Fruit fly (Drosophila melanogaster) whole organism, embryonic: Measurements from ENCODE around the gene Apoltp.

ENCODE experiments used
- Ada2b ChIP-seq: fragments of 200-800 bp; sonication (Bioruptor generic); IDR thresholded peaks from 2 replicates; pipeline ENCODE4 v1.3.6; 2022; ENCODE audit warnings: missing biosample characterization, missing genetic modification characterization
- CG10147 ChIP-seq: fragments of 200-800 bp; sonication (Bioruptor generic); optimal IDR thresholded peaks from 2 replicates; lab custom pipeline; 2019; ENCODE audit warnings: missing biosample characterization, mild to moderate bottlenecking, missing genetic modification characterization, moderate library complexity
- CG10366 ChIP-seq: fragments of 200-800 bp; sonication (Bioruptor generic); IDR thresholded peaks from 2 replicates; pipeline ENCODE4 v1.3.6; 2022; ENCODE audit warnings: missing biosample characterization, missing genetic modification characterization
- CG12299 ChIP-seq: fragments of 200-800 bp; sonication (Bioruptor generic); optimal IDR thresholded peaks from 2 replicates; lab custom pipeline; 2018; ENCODE audit warnings: missing biosample characterization, mild to moderate bottlenecking, missing genetic modification characterization
- CG13424 ChIP-seq: fragments of 200-800 bp; sonication (Bioruptor generic); optimal IDR thresholded peaks from 2 replicates; lab custom pipeline; 2019; ENCODE audit warnings: missing biosample characterization, mild to moderate bottlenecking, missing genetic modification characterization, moderate library complexity
- CG13624 ChIP-seq: fragments of 200-800 bp; sonication (Bioruptor generic); optimal IDR thresholded peaks from 2 replicates; lab custom pipeline; 2016; ENCODE audit warnings: missing biosample characterization, missing genetic modification characterization
- CG14965 ChIP-seq: fragments of 200-800 bp; sonication (Bioruptor generic); optimal IDR thresholded peaks from 2 replicates; lab custom pipeline; 2016; ENCODE audit warnings: missing biosample characterization, missing genetic modification characterization, borderline replicate concordance
- CG15011 ChIP-seq: fragments of 200-800 bp; sonication (Bioruptor generic); optimal IDR thresholded peaks from 3 replicates; lab custom pipeline; 2018; ENCODE audit warnings: missing biosample characterization, mild to moderate bottlenecking, missing genetic modification characterization
- CG17612 ChIP-seq: fragments of 200-800 bp; sonication (Bioruptor generic); IDR thresholded peaks from 2 replicates; pipeline ENCODE4 v1.3.6; 2022; ENCODE audit warnings: missing biosample characterization, missing genetic modification characterization
- CG18011 ChIP-seq: fragments of 200-800 bp; sonication (Bioruptor generic); optimal IDR thresholded peaks from 2 replicates; lab custom pipeline; 2017; ENCODE audit warnings: missing biosample characterization, missing genetic modification characterization, mild to moderate bottlenecking, moderate library complexity, missing genotype
- CG2889 ChIP-seq: fragments of 200-800 bp; sonication (Bioruptor generic); IDR thresholded peaks from 3 replicates; pipeline ENCODE4 v1.3.6; 2022; ENCODE audit warnings: missing biosample characterization, missing genetic modification characterization
- CG30431 ChIP-seq: fragments of 200-800 bp; sonication (Bioruptor generic); optimal IDR thresholded peaks from 2 replicates; lab custom pipeline; 2017; ENCODE audit warnings: missing biosample characterization, missing genetic modification characterization
- CG31441 ChIP-seq: fragments of 200-800 bp; sonication (Bioruptor generic); IDR thresholded peaks from 2 replicates; pipeline ENCODE4 v1.3.6; 2022; ENCODE audit warnings: missing biosample characterization, missing genetic modification characterization
- CG3281 ChIP-seq: fragments of 200-800 bp; sonication (Bioruptor generic); optimal IDR thresholded peaks from 3 replicates; lab custom pipeline; 2017; ENCODE audit warnings: missing biosample characterization, mild to moderate bottlenecking, missing genetic modification characterization
- CG34422 ChIP-seq: fragments of 200-800 bp; sonication (Bioruptor generic); IDR thresholded peaks from 3 replicates; pipeline ENCODE4 v1.3.6; 2022; ENCODE audit warnings: missing biosample characterization, missing genetic modification characterization
- CG4820 ChIP-seq: fragments of 200-800 bp; sonication (Bioruptor generic); optimal IDR thresholded peaks from 3 replicates; lab custom pipeline; 2016; ENCODE audit warnings: missing biosample characterization, missing genetic modification characterization
- CG7839 ChIP-seq: fragments of 200-800 bp; sonication (Bioruptor generic); optimal IDR thresholded peaks from 3 replicates; lab custom pipeline; 2018; ENCODE audit warnings: missing biosample characterization, mild to moderate bottlenecking, missing genetic modification characterization, moderate library complexity
- CG9437 ChIP-seq: fragments of 200-800 bp; sonication (Bioruptor generic); optimal IDR thresholded peaks from 2 replicates; lab custom pipeline; 2018; ENCODE audit warnings: missing biosample characterization, mild to moderate bottlenecking, missing genetic modification characterization
- Drgx ChIP-seq: fragments of 200-800 bp; sonication (Bioruptor generic); IDR thresholded peaks from 2 replicates; pipeline ENCODE4 v1.3.6; 2022; ENCODE audit warnings: missing biosample characterization, missing genetic modification characterization
- Ets65A ChIP-seq: fragments of 200-800 bp; sonication (Bioruptor generic); peaks from one replicate; lab custom pipeline; 2016; ENCODE audit warnings: missing biosample characterization, missing genetic modification characterization
- MESR4 ChIP-seq: fragments of 200-800 bp; sonication (Bioruptor generic); optimal IDR thresholded peaks from 2 replicates; lab custom pipeline; 2018; ENCODE audit warnings: missing biosample characterization, mild to moderate bottlenecking, missing genetic modification characterization, moderate library complexity
- Meics ChIP-seq: fragments of 200-800 bp; sonication (Bioruptor generic); optimal IDR thresholded peaks from 2 replicates; lab custom pipeline; 2017; ENCODE audit warnings: missing biosample characterization, mild to moderate bottlenecking, missing genetic modification characterization
- NC2α ChIP-seq: fragments of 200-800 bp; sonication (Bioruptor generic); optimal IDR thresholded peaks from 2 replicates; lab custom pipeline; 2016; ENCODE audit warnings: missing biosample characterization, missing genetic modification characterization
- Nf-YA ChIP-seq: fragments of 200-800 bp; sonication (Bioruptor generic); IDR thresholded peaks from 2 replicates; pipeline ENCODE4 v1.3.6; 2022; ENCODE audit warnings: missing biosample characterization, missing genetic modification characterization
- Oaz ChIP-seq: fragments of 200-800 bp; sonication (Bioruptor generic); IDR thresholded peaks from 2 replicates; pipeline ENCODE4 v1.3.6; 2022; ENCODE audit warnings: missing biosample characterization, missing genetic modification characterization
- Ravus ChIP-seq: fragments of 200-800 bp; sonication (Bioruptor generic); IDR thresholded peaks from 2 replicates; pipeline ENCODE4 v1.3.6; 2022; ENCODE audit warnings: missing biosample characterization, missing genetic modification characterization
- ab ChIP-seq: fragments of 200-800 bp; sonication (Bioruptor generic); optimal IDR thresholded peaks from 2 replicates; lab custom pipeline; 2016; ENCODE audit warnings: missing biosample characterization, missing genetic modification characterization
- amos ChIP-seq: fragments of 200-800 bp; sonication (Bioruptor generic); IDR thresholded peaks from 2 replicates; pipeline ENCODE4 v1.3.6; 2022; ENCODE audit warnings: missing biosample characterization, missing genetic modification characterization; ENCODE audit not compliant: partially characterized antibody
- bab2 ChIP-seq: fragments of 200-800 bp; sonication (Bioruptor generic); optimal IDR thresholded peaks from 2 replicates; lab custom pipeline; 2016; ENCODE audit warnings: missing biosample characterization, missing genetic modification characterization
- caup ChIP-seq: fragments of 200-800 bp; sonication (Bioruptor generic); optimal IDR thresholded peaks from 3 replicates; lab custom pipeline; 2017; ENCODE audit warnings: missing biosample characterization, mild to moderate bottlenecking, missing genetic modification characterization, moderate library complexity; ENCODE audit not compliant: severe bottlenecking
- cg ChIP-seq: fragments of 200-800 bp; sonication (Bioruptor generic); optimal IDR thresholded peaks from 3 replicates; lab custom pipeline; 2019; ENCODE audit warnings: missing biosample characterization, mild to moderate bottlenecking, missing genetic modification characterization, moderate library complexity
- gcm ChIP-seq: fragments of 200-800 bp; sonication (Bioruptor generic); optimal IDR thresholded peaks from 2 replicates; lab custom pipeline; 2019; ENCODE audit warnings: missing biosample characterization, mild to moderate bottlenecking, missing genetic modification characterization, moderate library complexity
- lab ChIP-seq: fragments of 200-800 bp; sonication (Bioruptor generic); optimal IDR thresholded peaks from 3 replicates; lab custom pipeline; 2017; ENCODE audit warnings: missing biosample characterization, missing genetic modification characterization, mild to moderate bottlenecking, moderate library complexity, missing genetic modification reagents
- lov ChIP-seq, 2 experiments: fragments of 200-800 bp in 1 of 2; fragments of >200 bp in 1 of 2; sonication (Bioruptor generic) in 1 of 2; IDR thresholded peaks in 1 of 2; optimal IDR thresholded peaks in 1 of 2; 2 replicates in 1 of 2; 3 replicates in 1 of 2; pipeline versions ENCODE4 v1.3.6 to Lab custom; 2017 to 2022; ENCODE audit warnings: missing biosample characterization in 1 of 2, missing genetic modification characterization in 1 of 2
- luna ChIP-seq: fragments of 200-800 bp; sonication (Bioruptor generic); optimal IDR thresholded peaks from 2 replicates; lab custom pipeline; 2016; ENCODE audit warnings: missing biosample characterization, missing genetic modification characterization
- mam ChIP-seq: fragments of 200-800 bp; sonication (Bioruptor generic); optimal IDR thresholded peaks from 3 replicates; lab custom pipeline; 2016; ENCODE audit warnings: missing biosample characterization, missing genetic modification characterization
- mirr ChIP-seq: fragments of 200-800 bp; sonication (Bioruptor generic); optimal IDR thresholded peaks from 3 replicates; lab custom pipeline; 2018; ENCODE audit warnings: missing biosample characterization, mild to moderate bottlenecking, missing genetic modification characterization
- nmo ChIP-seq: fragments of 200-800 bp; sonication (Bioruptor generic); optimal IDR thresholded peaks from 2 replicates; lab custom pipeline; 2018; ENCODE audit warnings: missing biosample characterization, mild to moderate bottlenecking, missing genetic modification characterization, moderate library complexity
- p53 ChIP-seq: fragments of 200-800 bp; sonication (Bioruptor generic); optimal IDR thresholded peaks from 2 replicates; lab custom pipeline; 2016; ENCODE audit warnings: missing biosample characterization, missing genetic modification characterization
- pb ChIP-seq: fragments of 200-800 bp; sonication (Bioruptor generic); optimal IDR thresholded peaks from 3 replicates; lab custom pipeline; 2016; ENCODE audit warnings: missing biosample characterization, missing genetic modification characterization
- pho ChIP-seq: fragments of 200-800 bp; sonication (Bioruptor generic); optimal IDR thresholded peaks from 2 replicates; lab custom pipeline; 2016; ENCODE audit warnings: missing biosample characterization, missing genetic modification characterization
- run ChIP-seq: fragments of 200-800 bp; sonication (Bioruptor generic); optimal IDR thresholded peaks from 3 replicates; lab custom pipeline; 2018; ENCODE audit warnings: missing biosample characterization, mild to moderate bottlenecking, missing genetic modification characterization
- schlank ChIP-seq: fragments of 200-800 bp; sonication (Bioruptor generic); optimal IDR thresholded peaks from 2 replicates; lab custom pipeline; 2018; ENCODE audit warnings: missing biosample characterization, mild to moderate bottlenecking, missing genetic modification characterization
- sim ChIP-seq: fragments of 200-800 bp; sonication (Bioruptor generic); IDR thresholded peaks from 2 replicates; pipeline ENCODE4 v1.3.6; 2022; ENCODE audit warnings: missing biosample characterization, missing genetic modification characterization
- sisA ChIP-seq: fragments of 200-800 bp; sonication (Bioruptor generic); IDR thresholded peaks from 2 replicates; pipeline ENCODE4 v1.3.6; 2022; ENCODE audit warnings: missing biosample characterization, missing genetic modification characterization
- sug ChIP-seq: fragments of 200-800 bp; optimal IDR thresholded peaks from 2 replicates; lab custom pipeline; 2019; ENCODE audit warnings: missing biosample characterization, mild to moderate bottlenecking, missing genetic modification characterization, moderate library complexity
- tap ChIP-seq: fragments of 200-800 bp; optimal IDR thresholded peaks from 3 replicates; lab custom pipeline; 2019; ENCODE audit warnings: missing biosample characterization, mild to moderate bottlenecking, missing genetic modification characterization, moderate library complexity
- tgo ChIP-seq: fragments of 200-800 bp; sonication (Bioruptor generic); IDR thresholded peaks from 3 replicates; pipeline ENCODE4 v1.3.6; 2022; ENCODE audit warnings: missing biosample characterization, missing genetic modification characterization
- ttk ChIP-seq: fragments of 200-800 bp; sonication (Bioruptor generic); IDR thresholded peaks from 2 replicates; pipeline ENCODE4 v2.1.2; 2022; ENCODE audit warnings: missing biosample characterization, missing genetic modification characterization
- wek ChIP-seq: fragments of 200-800 bp; sonication (Bioruptor generic); optimal IDR thresholded peaks from 3 replicates; lab custom pipeline; 2018; ENCODE audit warnings: missing biosample characterization, mild to moderate bottlenecking, missing genetic modification characterization, moderate library complexity

The Apoltp gene

dm6 chr2L:9698923-9699493, 65.0 kb downstream of the Apoltp start, which contains the start of gene Pka-C1 (continued):
- TF ChIP-seq lov (optimal IDR thresholded peaks at IDR 0.05; lab: Kevin White, UChicago): no peak
- 0 out of 3 replicates have a peak, but pooled peaks have one; percentile 24 for TF ChIP-seq lov (GFP tag; IDR thresholded peaks at IDR 0.05; lab: Robert Waterston, UW)
- TF ChIP-seq schlank: no peak
- TF ChIP-seq MESR4 (GFP tag; lab: Kevin White, UChicago): peak; percentile 73
- no peak for TF ChIP-seq run (tag; lab: Kevin White, UChicago)
- no peak for TF ChIP-seq wek (GFP tag; lab: Kevin White, UChicago)
- peak; percentile 16 for TF ChIP-seq pb (GFP tag; lab: Kevin White, UChicago)
- TF ChIP-seq Meics (GFP tag; lab: Kevin White, UChicago): no peak
- TF ChIP-seq NC2α (GFP tag; lab: Kevin White, UChicago): no peak
- TF ChIP-seq CG18011 (GFP tag; lab: Kevin White, UChicago): no peak
- TF ChIP-seq CG10147 (GFP tag; lab: Kevin White, UChicago): peak; percentile 46
- no peak for TF ChIP-seq CG4820 (GFP tag; lab: Kevin White, UChicago)
- no peak for TF ChIP-seq mam
- TF ChIP-seq CG31441: 0 out of 2 replicates have a peak, but pooled peaks have one; percentile 27
- TF ChIP-seq lab: peak; percentile 66
- no peak for TF ChIP-seq bab2 (GFP tag; lab: Kevin White, UChicago)
- TF ChIP-seq CG30431 (GFP tag; lab: Kevin White, UChicago): no peak
- TF ChIP-seq nmo (GFP tag; lab: Kevin White, UChicago): peak; percentile 52
- TF ChIP-seq luna (GFP tag; lab: Kevin White, UChicago): no peak
- peak; percentile 77 for TF ChIP-seq gcm (GFP tag; lab: Kevin White, UChicago)
- no peak for TF ChIP-seq Ravus
- TF ChIP-seq Drgx (GFP tag; lab: Robert Waterston, UW): 0 out of 2 replicates have a peak, but pooled peaks have one; percentile 18
- TF ChIP-seq CG3281 (GFP tag; lab: Kevin White, UChicago): peak; percentile 12
- no peak for TF ChIP-seq sim (GFP tag; lab: Robert Waterston, UW)
- TF ChIP-seq CG17612 (GFP tag; lab: Robert Waterston, UW): no peak
- TF ChIP-seq sug (tag; lab: Kevin White, UChicago): peak; percentile 32
- TF ChIP-seq CG2889 (GFP tag; lab: Robert Waterston, UW): no peak
- 0 out of 2 replicates have a peak, but pooled peaks have one; percentile 5 for TF ChIP-seq Oaz (GFP tag; lab: Robert Waterston, UW)
- TF ChIP-seq cg (GFP tag; lab: Kevin White, UChicago): peak; percentile 98
- TF ChIP-seq CG9437 (GFP tag; lab: Kevin White, UChicago): peak; percentile 37
- peak; percentile 29 for TF ChIP-seq caup (GFP tag; lab: Kevin White, UChicago)
- peak; percentile 7 for TF ChIP-seq mirr (GFP tag; lab: Kevin White, UChicago)
- TF ChIP-seq CG14965 (GFP tag; lab: Kevin White, UChicago): no peak
- TF ChIP-seq sisA (GFP tag; lab: Robert Waterston, UW): 0 out of 2 replicates have a peak, but pooled peaks have one; percentile 21
- no peak for TF ChIP-seq CG10366 (GFP tag; lab: Robert Waterston, UW)
- no peak for TF ChIP-seq CG13424
- no peak for TF ChIP-seq tap (tag; lab: Kevin White, UChicago)
- no peak for TF ChIP-seq CG15011

DNA sequence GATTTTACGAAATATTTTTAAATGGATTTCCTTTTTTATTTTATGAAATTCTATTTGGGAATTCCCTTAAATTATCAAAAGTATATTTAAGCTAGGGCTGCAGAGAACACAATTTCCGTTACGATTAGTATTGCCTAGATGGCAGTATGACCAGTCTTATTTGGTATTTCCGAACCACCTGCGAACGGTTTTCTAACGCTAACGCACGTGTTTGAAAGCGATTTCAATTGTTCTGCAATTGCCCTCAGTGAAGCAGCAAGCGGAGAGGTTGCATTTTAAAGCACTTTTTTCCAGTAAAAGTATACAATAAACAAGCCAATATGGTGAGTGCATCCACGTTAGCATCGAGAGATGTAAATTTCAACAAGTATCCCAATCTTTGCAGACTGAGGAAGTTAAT, 65.6 kb downstream of the Apoltp start, which contains the start of gene hoip:
Gene hoip (plus strand): TSS at position 177 of the 400 bp plus-strand sequence.
- no peak for TF ChIP-seq CG12299 (tag; lab: Kevin White, UChicago)
- TF ChIP-seq CG13624: no peak
- peak; percentile 51; the same call in 1 of the 2 replicates for TF ChIP-seq amos (GFP tag; lab: Robert Waterston, UW)
- no peak for TF ChIP-seq ttk (GFP tag; lab: Robert Waterston, UW)
- no peak for TF ChIP-seq Nf-YA (GFP tag; lab: Robert Waterston, UW)
- peak; percentile 1 for TF ChIP-seq CG9437 (GFP tag; lab: Kevin White, UChicago)
- no peak for TF ChIP-seq CG7839 (tag; lab: Kevin White, UChicago)
- TF ChIP-seq Ets65A (GFP tag; lab: Kevin White, UChicago): no peak
- TF ChIP-seq NC2α (GFP tag; lab: Kevin White, UChicago): no peak
- no peak for TF ChIP-seq tgo (GFP tag; lab: Robert Waterston, UW)
- TF ChIP-seq Ada2b (GFP tag; lab: Robert Waterston, UW): no peak
- TF ChIP-seq ab (GFP tag; lab: Kevin White, UChicago): no peak
- TF ChIP-seq CG10147 (GFP tag; lab: Kevin White, UChicago): no peak
- TF ChIP-seq CG34422: peak; percentile 72
- no peak for TF ChIP-seq p53 (GFP tag; lab: Kevin White, UChicago)
- TF ChIP-seq pho (GFP tag; lab: Kevin White, UChicago): no peak
